Worm (Caenorhabditis elegans): ENCODE data around the gene Y54G2A.57.

Y54G2A.57 gene

DNA sequence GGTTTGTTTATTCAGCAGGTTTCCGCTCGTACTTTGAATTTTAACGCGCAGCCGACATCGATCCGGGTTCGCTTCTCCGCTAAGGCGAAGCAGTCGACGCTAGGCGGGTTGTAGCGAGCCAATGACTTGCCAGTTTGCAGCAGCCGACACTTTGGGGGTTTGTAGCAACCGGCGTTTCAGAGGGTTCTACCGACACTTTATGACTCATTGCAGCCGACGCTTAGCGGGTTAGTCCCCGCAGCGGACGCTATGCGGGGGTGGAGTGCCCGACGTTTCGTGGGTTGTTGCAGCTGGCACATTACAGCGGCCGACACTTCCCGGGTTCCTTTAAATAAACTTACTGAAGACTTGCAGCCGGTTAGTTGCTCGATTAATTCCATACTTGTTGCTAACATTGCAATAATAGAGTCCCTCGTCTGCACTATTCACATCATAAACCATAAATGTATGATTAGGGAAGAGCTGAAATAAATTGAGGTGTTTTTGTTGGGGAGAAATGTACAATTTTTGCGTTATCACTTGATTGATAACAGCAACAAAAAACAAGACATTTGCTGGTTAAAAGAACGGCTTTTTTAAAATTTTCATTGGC, at the start of gene Y54G2A.57:
Gene Y54G2A.57 (plus strand): TSS at position 542 of the 592 bp plus-strand sequence.
- no peak for TF ChIP-seq nhr-25 (tag; optimal IDR thresholded peaks at IDR 0.05; ENCODE audit: borderline replicate concordance, insufficient read depth)
- TF ChIP-seq unc-39 (tag; optimal IDR thresholded peaks at IDR 0.05): no peak
- TF ChIP-seq attf-4 (tag; optimal IDR thresholded peaks at IDR 0.05): no peak
- no peak for TF ChIP-seq F10B5.3 (tag; optimal IDR thresholded peaks at IDR 0.05)
- TF ChIP-seq dpl-1 (GFP tag; optimal IDR thresholded peaks at IDR 0.05): no peak
- TF ChIP-seq F37D6.2 (tag; optimal IDR thresholded peaks at IDR 0.05): no peak
- no peak for TF ChIP-seq lsy-2 (tag; optimal IDR thresholded peaks at IDR 0.05)
- TF ChIP-seq lin-1 (GFP tag; IDR thresholded peaks at IDR 0.05): no peak
- no peak for TF ChIP-seq ceh-20 (GFP tag; IDR thresholded peaks at IDR 0.05)
- TF ChIP-seq unc-62 (GFP tag; optimal IDR thresholded peaks at IDR 0.05 in 1 of 2): peak in 1 of 2 experiments; percentile 29
- TF ChIP-seq unc-62 (tag; optimal IDR thresholded peaks at IDR 0.05): no peak
- TF ChIP-seq ceh-62 (tag; optimal IDR thresholded peaks at IDR 0.05): no peak
- TF ChIP-seq mep-1 (tag; optimal IDR thresholded peaks at IDR 0.05): no peak
- TF ChIP-seq vab-7 (GFP tag; IDR thresholded peaks at IDR 0.05): no peak
- no peak for TF ChIP-seq hlh-11 (tag; optimal IDR thresholded peaks at IDR 0.05)
- TF ChIP-seq nhr-41 (GFP tag; IDR thresholded peaks at IDR 0.05): no peak
- TF ChIP-seq ZK546.5 (tag; optimal IDR thresholded peaks at IDR 0.05): no peak
- no peak for TF ChIP-seq nhr-237 (tag; optimal IDR thresholded peaks at IDR 0.05)
- TF ChIP-seq egl-43 (GFP tag; IDR thresholded peaks at IDR 0.05): 0 out of 2 replicates have a peak, but pooled peaks have one; percentile 23
- TF ChIP-seq D1046.2 (GFP tag; IDR thresholded peaks at IDR 0.05): no peak
- peak; percentile 69 for TF ChIP-seq set-16 (GFP tag; IDR thresholded peaks at IDR 0.05)
- no peak for TF ChIP-seq dve-1 (tag; optimal IDR thresholded peaks at IDR 0.05; ENCODE audit: insufficient read depth)

- peak in 1 of 2 experiments; percentile 11 for TF ChIP-seq lsy-2 (tag; optimal IDR thresholded peaks at IDR 0.05)
- no peak for TF ChIP-seq nhr-77 (tag; optimal IDR thresholded peaks at IDR 0.05)
Measured at ce11 chrIV:2922196-2922595, 47.5 kb upstream of the Y54G2A.57 start, which contains the start of gene fbxc-45. fbxc-45 (minus strand) TSS chrIV:2922243.

- TF ChIP-seq dpl-1 (GFP tag; optimal IDR thresholded peaks at IDR 0.05) (no peak), egl-43 (GFP tag; IDR thresholded peaks at IDR 0.05) (0 out of 2 replicates have a peak, but pooled peaks have one; percentile 18)
Measured at ce11 chrIV:2925591-2925990, 44.1 kb upstream of the Y54G2A.57 start, which contains the start of gene ubc-13. ubc-13 (minus strand) TSS chrIV:2925691.

- TF ChIP-seq ama-1 (optimal IDR thresholded peaks at IDR 0.05) (no peak), cey-2 (tag; optimal IDR thresholded peaks at IDR 0.05; ENCODE audit: borderline replicate concordance, insufficient read depth) (no peak), lin-13 (GFP tag; optimal IDR thresholded peaks at IDR 0.05) (peak; percentile 32), ZK546.5 (tag; optimal IDR thresholded peaks at IDR 0.05) (no peak), nhr-42 (GFP tag; IDR thresholded peaks at IDR 0.05) (no peak), lin-39 (tag; optimal IDR thresholded peaks at IDR 0.05) (no peak), lsy-2 (tag; optimal IDR thresholded peaks at IDR 0.05) (peak in 1 of 2 experiments; percentile 87), nhr-102 (tag; optimal IDR thresholded peaks at IDR 0.05) (peak; percentile 13), jun-1 (tag; optimal IDR thresholded peaks at IDR 0.05) (no peak), zip-11 (GFP tag; IDR thresholded peaks at IDR 0.05) (no peak), F26F4.8 (GFP tag; conservative IDR thresholded peaks at IDR 0.05) (no peak), madf-9 (GFP tag; conservative IDR thresholded peaks at IDR 0.05) (no peak), Y75B8A.6 (GFP tag; IDR thresholded peaks at IDR 0.05) (no peak), php-3 (GFP tag; IDR thresholded peaks at IDR 0.05) (no peak), aly-2 (tag; optimal IDR thresholded peaks at IDR 0.05) (no peak), unc-62 (GFP tag; optimal IDR thresholded peaks at IDR 0.05 in 1 of 2) (no peak), unc-62 (tag; optimal IDR thresholded peaks at IDR 0.05) (no peak), R02D3.7 (tag; optimal IDR thresholded peaks at IDR 0.05) (no peak), zfp-3 (GFP tag; conservative IDR thresholded peaks at IDR 0.05) (no peak), lin-38 (GFP tag; IDR thresholded peaks at IDR 0.05) (peak; percentile 82), Y105C5A.15 (GFP tag; IDR thresholded peaks at IDR 0.05) (no peak), ztf-7 (tag; optimal IDR thresholded peaks at IDR 0.05) (peak; percentile 56), saeg-2 (GFP tag; IDR thresholded peaks at IDR 0.05) (no peak), rbr-2 (tag; optimal IDR thresholded peaks at IDR 0.05) (peak; percentile 54), vab-7 (GFP tag; IDR thresholded peaks at IDR 0.05) (no peak), ceh-32 (tag; optimal IDR thresholded peaks at IDR 0.05; ENCODE audit: poor library complexity) (no peak), lin-29 (GFP tag; IDR thresholded peaks at IDR 0.05) (no peak)
Measured at ce11 chrIV:2928409-2928808, 41.3 kb upstream of the Y54G2A.57 start, which contains the start of gene manf-1. manf-1 (minus strand) TSS chrIV:2928421.
